Fruit fly (Drosophila melanogaster): ENCODE results near the gene Galk.

Galk gene

DNA sequence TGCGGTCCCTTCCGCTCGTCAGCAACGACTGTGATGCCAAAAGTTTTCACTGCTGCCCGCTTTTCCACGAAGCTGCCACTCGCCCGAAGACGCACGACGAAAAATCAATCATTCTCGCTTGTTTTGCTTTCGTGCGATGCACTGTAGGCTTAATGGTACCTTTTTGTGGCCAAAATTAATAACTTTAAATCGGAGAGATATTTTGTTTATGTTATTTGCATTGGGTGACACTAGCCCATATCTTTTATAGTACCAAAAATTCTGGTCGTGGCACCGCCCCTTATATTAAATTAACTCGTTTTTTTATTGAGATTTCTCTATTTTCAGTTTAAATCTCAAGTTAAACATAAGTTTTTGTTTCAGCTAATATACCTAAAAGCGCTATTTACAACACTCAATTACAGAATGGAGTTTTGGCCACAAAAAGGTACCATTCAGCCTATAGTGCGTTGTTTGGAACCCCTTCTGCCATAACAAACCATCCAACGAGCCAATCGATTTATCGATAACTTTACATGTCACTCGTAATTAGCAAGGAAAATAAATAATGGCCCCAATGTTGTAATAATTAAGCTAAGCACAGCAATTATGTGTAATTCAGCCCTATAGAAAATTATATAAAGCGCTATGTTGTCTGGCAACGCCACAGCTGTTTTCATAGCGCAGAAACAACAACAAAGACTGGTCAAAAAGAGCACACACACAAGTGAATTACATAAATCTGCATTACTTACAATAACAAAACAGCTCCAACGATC lies 32.5 kb downstream of the Galk start:
- TF ChIP-seq BtbVII (GFP tag; optimal IDR thresholded peaks at IDR 0.05) = peak; percentile 68
- TF ChIP-seq ci (GFP tag; IDR thresholded peaks at IDR 0.05) = peak; percentile 82
- peak; percentile 77 for TF ChIP-seq pros (GFP tag; optimal IDR thresholded peaks at IDR 0.05)
- peak; percentile 41 for TF ChIP-seq dmrt11E (tag; optimal IDR thresholded peaks at IDR 0.05)
- TF ChIP-seq sim (GFP tag; IDR thresholded peaks at IDR 0.05) = no peak
- TF ChIP-seq CG1647 (GFP tag; optimal IDR thresholded peaks at IDR 0.05) = no peak
- TF ChIP-seq sens (GFP tag) = peak; percentile 95
- TF ChIP-seq CG10959 (GFP tag; IDR thresholded peaks at IDR 0.05) = no peak
- peak; percentile 34; the same call in 1 of the 2 replicates for TF ChIP-seq CG6689 (GFP tag; IDR thresholded peaks at IDR 0.05)
- peak; percentile 74 for TF ChIP-seq Oli (tag; optimal IDR thresholded peaks at IDR 0.05)
- TF ChIP-seq CG4854 (GFP tag; optimal IDR thresholded peaks at IDR 0.05) = no peak
- no peak for TF ChIP-seq hb (GFP tag; IDR thresholded peaks at IDR 0.05; ENCODE audit: partially characterized antibody)
- peak; percentile 41; the same call in 1 of the 2 replicates for TF ChIP-seq Ptx1 (GFP tag; IDR thresholded peaks at IDR 0.05)
- TF ChIP-seq stwl (tag; optimal IDR thresholded peaks at IDR 0.05) = peak; percentile 27
- TF ChIP-seq fu2 (GFP tag; optimal IDR thresholded peaks at IDR 0.05) = no peak
- TF ChIP-seq Drgx (GFP tag; IDR thresholded peaks at IDR 0.05) = peak; percentile 67; the same call in 1 of the 2 replicates
- TF ChIP-seq NFAT (GFP tag; IDR thresholded peaks at IDR 0.05) = no peak
- no peak for TF ChIP-seq NK7.1 (GFP tag; optimal IDR thresholded peaks at IDR 0.05)
- TF ChIP-seq CG9437 (GFP tag; optimal IDR thresholded peaks at IDR 0.05) = peak; percentile 26
- peak; percentile 49 for TF ChIP-seq Fer2 (tag; optimal IDR thresholded peaks at IDR 0.05)
- TF ChIP-seq trem (tag; optimal IDR thresholded peaks at IDR 0.05) = peak; percentile 9
- TF ChIP-seq cato (GFP tag; optimal IDR thresholded peaks at IDR 0.05; ENCODE audit: borderline replicate concordance) = peak; percentile 22
- TF ChIP-seq CG11398 (GFP tag; optimal IDR thresholded peaks at IDR 0.05) = no peak
- TF ChIP-seq Stat92E (GFP tag; optimal IDR thresholded peaks at IDR 0.05) = peak in 1 of 3 experiments; percentile 36
- peak; percentile 55 for TF ChIP-seq CG18476 (GFP tag; optimal IDR thresholded peaks at IDR 0.05)
- TF ChIP-seq gro (GFP tag; optimal IDR thresholded peaks at IDR 0.05) = peak; percentile 29
- no peak for TF ChIP-seq kni (GFP tag; optimal IDR thresholded peaks at IDR 0.05)
- TF ChIP-seq onecut (GFP tag; IDR thresholded peaks at IDR 0.05) = peak; percentile 95
- TF ChIP-seq Asciz (GFP tag; optimal IDR thresholded peaks at IDR 0.05) = peak; percentile 68
- TF ChIP-seq CG4424 (GFP tag; optimal IDR thresholded peaks at IDR 0.05) = peak; percentile 36
- TF ChIP-seq CG9876 (GFP tag; optimal IDR thresholded peaks at IDR 0.05) = no peak
- peak; percentile 55 for TF ChIP-seq fd96Cb (tag; optimal IDR thresholded peaks at IDR 0.05)
- peak; percentile 69 for TF ChIP-seq PHDP (tag; optimal IDR thresholded peaks at IDR 0.05)
- no peak for TF ChIP-seq da (GFP tag; optimal IDR thresholded peaks at IDR 0.05)
- peak; percentile 22 for TF ChIP-seq CG18764 (GFP tag; optimal IDR thresholded peaks at IDR 0.05)
- no peak for TF ChIP-seq her (GFP tag; optimal IDR thresholded peaks at IDR 0.05)
- TF ChIP-seq CG6175 (GFP tag; IDR thresholded peaks at IDR 0.05) = no peak
- TF ChIP-seq Pdp1 (GFP tag; optimal IDR thresholded peaks at IDR 0.05) = peak; percentile 57 to 99
- TF ChIP-seq CG18619 (GFP tag; optimal IDR thresholded peaks at IDR 0.05) = peak; percentile 53
- TF ChIP-seq grau (tag; optimal IDR thresholded peaks at IDR 0.05) = peak; percentile 76
- peak; percentile 17 for TF ChIP-seq Scr (GFP tag; IDR thresholded peaks at IDR 0.05; ENCODE audit: partially characterized antibody)
- TF ChIP-seq CG3163 (GFP tag; optimal IDR thresholded peaks at IDR 0.05) = no peak
- TF ChIP-seq ATbp (GFP tag; optimal IDR thresholded peaks at IDR 0.05) = peak; percentile 70
- TF ChIP-seq CG14441 (GFP tag; IDR thresholded peaks at IDR 0.05) = no peak; the same call in 1 of the 2 replicates
- TF ChIP-seq E2f1 (GFP tag; IDR thresholded peaks at IDR 0.05) = no peak
- peak; percentile 54 for TF ChIP-seq Max (GFP tag; optimal IDR thresholded peaks at IDR 0.05)
- no peak for TF ChIP-seq hkb (optimal IDR thresholded peaks at IDR 0.05)
- no peak for TF ChIP-seq hkb (GFP tag; IDR thresholded peaks at IDR 0.05)
- TF ChIP-seq CG9932 (GFP tag; IDR thresholded peaks at IDR 0.05) = no peak
- TF ChIP-seq MBD-R2 (GFP tag; IDR thresholded peaks at IDR 0.05) = peak; percentile 30
